Worm (Caenorhabditis elegans): ENCODE results near the gene C14C11.2.

DNA sequence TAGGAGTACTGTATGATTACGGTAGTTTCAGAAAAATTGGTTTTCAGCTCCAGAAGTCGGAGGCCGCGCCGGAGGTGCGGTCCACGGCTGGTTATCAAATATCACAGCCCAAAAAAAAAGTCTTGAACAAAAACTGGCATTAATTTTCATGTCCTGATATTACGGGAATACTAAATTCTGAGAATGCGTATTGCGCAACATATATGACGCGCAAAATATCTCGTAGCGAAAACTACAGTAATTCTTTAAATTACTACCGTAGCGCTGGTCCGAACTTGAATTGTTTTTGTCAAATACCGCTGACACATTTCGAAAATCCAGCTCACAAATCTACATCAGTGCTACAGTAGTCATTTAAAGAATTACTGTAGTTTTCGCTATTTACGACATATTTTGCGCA lies 8.0 kb downstream of the C14C11.2 start:
- TF ChIP-seq akir-1 (GFP tag; optimal IDR thresholded peaks at IDR 0.05) (no peak), ztf-25 (GFP tag; IDR thresholded peaks at IDR 0.05) (no peak), lin-35 (GFP tag; optimal IDR thresholded peaks at IDR 0.05) (no peak)

Measured in whole organism, young adult.